Fruit fly (Drosophila melanogaster): ENCODE measurements around the gene Nepl17.

- TF ChIP-seq CG33017 (tag; optimal IDR thresholded peaks at IDR 0.05) (no peak), ovo (GFP tag; optimal IDR thresholded peaks at IDR 0.05) (no peak), CG12768 (GFP tag; optimal IDR thresholded peaks at IDR 0.05) (no peak), CG7101 (tag; optimal IDR thresholded peaks at IDR 0.05) (no peak), kay (GFP tag; ENCODE audit: borderline replicate concordance) (no peak)
Measured at dm6 chr3R:28883434-28883833, 10.7 kb downstream of the Nepl17 start, which contains the start of gene Nepl21.

Measured in whole organism, adult.